Fruit fly (Drosophila melanogaster) whole organism, embryonic: ENCODE results near the gene scaf6.

Source experiments
- Atf-2 ChIP-seq: fragments of 200-800 bp; sonication (Bioruptor generic); optimal IDR thresholded peaks from 2 replicates; lab custom pipeline; 2016; ENCODE audit warnings: missing biosample characterization, missing genetic modification characterization
- Atf3 ChIP-seq: fragments of 200-800 bp; sonication (Bioruptor generic); optimal IDR thresholded peaks from 3 replicates; lab custom pipeline; 2016; ENCODE audit warnings: missing biosample characterization, missing genetic modification characterization
- Bdp1 ChIP-seq: fragments of 200-800 bp; sonication (Bioruptor generic); optimal IDR thresholded peaks from 3 replicates; lab custom pipeline; 2016; ENCODE audit warnings: missing biosample characterization, missing genetic modification characterization
- CG1024 ChIP-seq: fragments of 200-800 bp; sonication (Bioruptor generic); IDR thresholded peaks from 2 replicates; pipeline ENCODE4 v1.3.6; 2022; ENCODE audit warnings: missing biosample characterization, missing genetic modification characterization
- CG10431 ChIP-seq: fragments of 200-800 bp; sonication (Bioruptor generic); optimal IDR thresholded peaks from 3 replicates; lab custom pipeline; 2018; ENCODE audit warnings: missing biosample characterization, mild to moderate bottlenecking, missing genetic modification characterization
- CG10462 ChIP-seq: fragments of 200-800 bp; sonication (Bioruptor generic); optimal IDR thresholded peaks from 2 replicates; lab custom pipeline; 2016; ENCODE audit warnings: missing biosample characterization, missing genetic modification characterization
- CG10543 ChIP-seq: fragments of 200-800 bp; sonication (Bioruptor generic); optimal IDR thresholded peaks from 3 replicates; lab custom pipeline; 2017; ENCODE audit warnings: missing biosample characterization, mild to moderate bottlenecking, missing genetic modification characterization, moderate library complexity
- CG10959 ChIP-seq: fragments of 200-800 bp; sonication (Bioruptor generic); IDR thresholded peaks from 2 replicates; pipeline ENCODE4 v1.3.6; 2022; ENCODE audit warnings: missing biosample characterization, missing genetic modification characterization
- CG12104 ChIP-seq: fragments of 200-800 bp; sonication (Bioruptor generic); optimal IDR thresholded peaks from 3 replicates; lab custom pipeline; 2016; ENCODE audit warnings: missing biosample characterization, missing genetic modification characterization
- CG13296 ChIP-seq: fragments of 200-800 bp; sonication (Bioruptor generic); optimal IDR thresholded peaks from 3 replicates; lab custom pipeline; 2018; ENCODE audit warnings: missing biosample characterization, mild to moderate bottlenecking, missing genetic modification characterization
- CG17568 ChIP-seq: fragments of 200-800 bp; sonication (Bioruptor generic); optimal IDR thresholded peaks from 2 replicates; lab custom pipeline; 2018; ENCODE audit warnings: missing biosample characterization, mild to moderate bottlenecking, missing genetic modification characterization, moderate library complexity
- CG17612 ChIP-seq: fragments of 200-800 bp; sonication (Bioruptor generic); IDR thresholded peaks from 2 replicates; pipeline ENCODE4 v1.3.6; 2022; ENCODE audit warnings: missing biosample characterization, missing genetic modification characterization
- CG18262 ChIP-seq: fragments of 200-800 bp; optimal IDR thresholded peaks from 3 replicates; lab custom pipeline; 2019; ENCODE audit warnings: missing biosample characterization, mild to moderate bottlenecking, missing genetic modification characterization, moderate library complexity
- CG1832 ChIP-seq: fragments of 200-800 bp; sonication (Bioruptor generic); optimal IDR thresholded peaks from 2 replicates; lab custom pipeline; 2017; ENCODE audit warnings: missing biosample characterization, mild to moderate bottlenecking, missing genetic modification characterization, inconsistent platforms
- CG2120 ChIP-seq: fragments of 200-800 bp; sonication (Bioruptor generic); optimal IDR thresholded peaks from 3 replicates; lab custom pipeline; 2016; ENCODE audit warnings: missing biosample characterization, missing genetic modification characterization
- CG2129 ChIP-seq: fragments of 200-800 bp; sonication (Bioruptor generic); IDR thresholded peaks from 2 replicates; pipeline ENCODE4 v1.3.6; 2022; ENCODE audit warnings: missing biosample characterization, missing genetic modification characterization; ENCODE audit not compliant: partially characterized antibody
- CG2199 ChIP-seq: fragments of 200-800 bp; sonication (Bioruptor generic); IDR thresholded peaks from 3 replicates; pipeline ENCODE4 v1.3.6; 2022; ENCODE audit warnings: missing biosample characterization, missing genetic modification characterization
- CG2712 ChIP-seq: fragments of 200-800 bp; optimal IDR thresholded peaks from 3 replicates; lab custom pipeline; 2019; ENCODE audit warnings: missing biosample characterization, mild to moderate bottlenecking, missing genetic modification characterization, moderate library complexity
- CG31365 ChIP-seq: fragments of 200-800 bp; sonication (Bioruptor generic); optimal IDR thresholded peaks from 2 replicates; lab custom pipeline; 2018; ENCODE audit warnings: missing biosample characterization, mild to moderate bottlenecking, missing genetic modification characterization
- CG4617 ChIP-seq: fragments of 200-800 bp; sonication (Bioruptor generic); optimal IDR thresholded peaks from 3 replicates; lab custom pipeline; 2016; ENCODE audit warnings: missing biosample characterization, missing genetic modification characterization, borderline replicate concordance
- CG7745 ChIP-seq: fragments of 200-800 bp; sonication (Bioruptor generic); optimal IDR thresholded peaks from 2 replicates; lab custom pipeline; 2018; ENCODE audit warnings: missing biosample characterization, mild to moderate bottlenecking, missing genetic modification characterization, moderate library complexity
- CG7839 ChIP-seq: fragments of 200-800 bp; sonication (Bioruptor generic); optimal IDR thresholded peaks from 3 replicates; lab custom pipeline; 2018; ENCODE audit warnings: missing biosample characterization, mild to moderate bottlenecking, missing genetic modification characterization, moderate library complexity
- CG8290 ChIP-seq, 3 experiments: fragments of 200-800 bp; sonication (Bioruptor generic); optimal IDR thresholded peaks; 2 replicates each; lab custom pipeline; 2016 to 2019; ENCODE audit warnings: missing biosample characterization in 3 of 3, missing genetic modification characterization in 3 of 3, mild to moderate bottlenecking in 2 of 3, moderate library complexity in 1 of 3
- CG8388 ChIP-seq: fragments of 200-800 bp; sonication (Bioruptor generic); optimal IDR thresholded peaks from 2 replicates; lab custom pipeline; 2019; ENCODE audit warnings: missing biosample characterization, mild to moderate bottlenecking, missing genetic modification characterization, moderate library complexity
- CG9727 ChIP-seq: fragments of 200-800 bp; sonication (Bioruptor generic); optimal IDR thresholded peaks from 3 replicates; lab custom pipeline; 2017; ENCODE audit warnings: missing biosample characterization, mild to moderate bottlenecking, missing genetic modification characterization
- CrebB ChIP-seq: fragments of 200-800 bp; sonication (Bioruptor generic); optimal IDR thresholded peaks from 3 replicates; lab custom pipeline; 2018; ENCODE audit warnings: missing biosample characterization, mild to moderate bottlenecking, missing genetic modification characterization
- D19A ChIP-seq: fragments of 200-800 bp; optimal IDR thresholded peaks from 3 replicates; lab custom pipeline; 2019; ENCODE audit warnings: missing biosample characterization, mild to moderate bottlenecking, missing genetic modification characterization, moderate library complexity
- E2f1 ChIP-seq: fragments of 200-800 bp; sonication (Bioruptor generic); IDR thresholded peaks from 2 replicates; pipeline ENCODE4 v1.3.6; 2022; ENCODE audit warnings: missing biosample characterization, missing genetic modification characterization
- Elba2 ChIP-seq: fragments of 200-800 bp; sonication (Bioruptor generic); optimal IDR thresholded peaks from 3 replicates; lab custom pipeline; 2016; ENCODE audit warnings: missing biosample characterization, missing genetic modification characterization
- H15 ChIP-seq: fragments of 200-800 bp; sonication (Bioruptor generic); IDR thresholded peaks from 3 replicates; pipeline ENCODE4 v1.3.6; 2022; ENCODE audit warnings: missing biosample characterization, missing genetic modification characterization
- Hmr ChIP-seq: fragments of 200-800 bp; sonication (Bioruptor generic); optimal IDR thresholded peaks from 3 replicates; lab custom pipeline; 2017; ENCODE audit warnings: mild to moderate bottlenecking, missing biosample characterization, missing genetic modification reagents, missing genetic modification characterization
- Nf-YB ChIP-seq: fragments of 200-800 bp; sonication (Bioruptor generic); optimal IDR thresholded peaks from 3 replicates; lab custom pipeline; 2019; ENCODE audit warnings: missing biosample characterization, mild to moderate bottlenecking, missing genetic modification characterization, moderate library complexity
- Sry-δ ChIP-seq: fragments of 200-800 bp; sonication (Bioruptor generic); optimal IDR thresholded peaks from 2 replicates; lab custom pipeline; 2016; ENCODE audit warnings: missing biosample characterization, missing genetic modification characterization
- ap ChIP-seq: fragments of 200-800 bp; sonication (Bioruptor generic); IDR thresholded peaks from 2 replicates; pipeline ENCODE4 v1.3.6; 2022; ENCODE audit warnings: missing biosample characterization, missing genetic modification characterization
- chm ChIP-seq: fragments of 200-800 bp; sonication (Bioruptor generic); IDR thresholded peaks from 2 replicates; pipeline ENCODE4 v1.3.6; 2022; ENCODE audit warnings: missing biosample characterization, missing genetic modification characterization
- cwo ChIP-seq: fragments of 200-800 bp; sonication (Bioruptor generic); optimal IDR thresholded peaks from 3 replicates; lab custom pipeline; 2017; ENCODE audit warnings: missing biosample characterization, missing genetic modification characterization, mild to moderate bottlenecking, moderate library complexity, missing genetic modification reagents
- da ChIP-seq: fragments of 200-800 bp; sonication (Bioruptor generic); optimal IDR thresholded peaks from 2 replicates; lab custom pipeline; 2016; ENCODE audit warnings: missing biosample characterization, missing genetic modification characterization
- dati ChIP-seq: fragments of 200-800 bp; sonication (Bioruptor generic); IDR thresholded peaks from 2 replicates; pipeline ENCODE4 v1.3.6; 2022; ENCODE audit warnings: missing biosample characterization, missing genetic modification characterization
- grau ChIP-seq: fragments of 200-800 bp; optimal IDR thresholded peaks from 3 replicates; lab custom pipeline; 2019; ENCODE audit warnings: missing biosample characterization, mild to moderate bottlenecking, missing genetic modification characterization, moderate library complexity
- nau ChIP-seq: fragments of 200-800 bp; sonication (Bioruptor generic); optimal IDR thresholded peaks from 3 replicates; lab custom pipeline; 2017; ENCODE audit warnings: missing biosample characterization, mild to moderate bottlenecking, missing genetic modification characterization, missing genetic modification reagents
- rib ChIP-seq: fragments of 200-800 bp; sonication (Bioruptor generic); IDR thresholded peaks from 2 replicates; pipeline ENCODE4 v1.3.6; 2022; ENCODE audit warnings: missing biosample characterization, missing genetic modification characterization
- scrt ChIP-seq: fragments of 200-800 bp; sonication (Bioruptor generic); optimal IDR thresholded peaks from 2 replicates; lab custom pipeline; 2018; ENCODE audit warnings: missing biosample characterization, mild to moderate bottlenecking, missing genetic modification characterization, moderate library complexity
- tap ChIP-seq: fragments of 200-800 bp; optimal IDR thresholded peaks from 3 replicates; lab custom pipeline; 2019; ENCODE audit warnings: missing biosample characterization, mild to moderate bottlenecking, missing genetic modification characterization, moderate library complexity
- tup ChIP-seq: fragments of 200-800 bp; sonication (Bioruptor generic); optimal IDR thresholded peaks from 2 replicates; lab custom pipeline; 2016; ENCODE audit warnings: missing biosample characterization, mild to moderate bottlenecking, missing genetic modification characterization, moderate library complexity
- twi ChIP-seq: fragments of 200-800 bp; optimal IDR thresholded peaks from 2 replicates; lab custom pipeline; 2019; ENCODE audit warnings: missing biosample characterization, mild to moderate bottlenecking, missing genetic modification characterization, moderate library complexity
- unc-4 ChIP-seq: fragments of 200-800 bp; sonication (Bioruptor generic); IDR thresholded peaks from 2 replicates; pipeline ENCODE4 v1.3.6; 2022; ENCODE audit warnings: missing biosample characterization, missing genetic modification characterization; ENCODE audit not compliant: partially characterized antibody
- vvl ChIP-seq: fragments of 200-800 bp; sonication (Bioruptor generic); IDR thresholded peaks from 2 replicates; pipeline ENCODE4 v1.3.6; 2022; ENCODE audit warnings: missing biosample characterization, missing genetic modification characterization
- z ChIP-seq: fragments of 200-800 bp; sonication (Bioruptor generic); IDR thresholded peaks from 3 replicates; pipeline ENCODE4 v1.3.6; 2022; ENCODE audit warnings: missing biosample characterization, missing genetic modification characterization
- zen ChIP-seq: fragments of 200-800 bp; sonication (Bioruptor generic); optimal IDR thresholded peaks from 3 replicates; lab custom pipeline; 2018; ENCODE audit warnings: missing biosample characterization, mild to moderate bottlenecking, missing genetic modification characterization, moderate library complexity
- zf30C ChIP-seq: fragments of 200-800 bp; sonication (Bioruptor generic); optimal IDR thresholded peaks from 3 replicates; lab custom pipeline; 2018; ENCODE audit warnings: missing biosample characterization, mild to moderate bottlenecking, missing genetic modification characterization
- zfh2 ChIP-seq: fragments of 200-800 bp; sonication (Bioruptor generic); optimal IDR thresholded peaks from 2 replicates; lab custom pipeline; 2016; ENCODE audit warnings: missing biosample characterization, missing genetic modification characterization

scaf6 gene

dm6 chr3L:17024095-17024639 is 18.2 kb downstream of the scaf6 start, which contains the start of gene Fit2 (continued):
- TF ChIP-seq CG7745 (tag; lab: Kevin White, UChicago): no peak
- TF ChIP-seq Hmr (GFP tag; lab: Kevin White, UChicago): no peak
- no peak for TF ChIP-seq CG31365 (tag; lab: Kevin White, UChicago)
- no peak for TF ChIP-seq CG1832 (GFP tag; lab: Kevin White, UChicago)
- no peak for TF ChIP-seq Atf-2 (GFP tag; lab: Kevin White, UChicago)
- no peak for TF ChIP-seq CG1024
- no peak for TF ChIP-seq dati (GFP tag; lab: Robert Waterston, UW)
- TF ChIP-seq unc-4 (GFP tag; lab: Robert Waterston, UW): peak; percentile 93
- no peak for TF ChIP-seq CG13296 (GFP tag; lab: Kevin White, UChicago)
- TF ChIP-seq Bdp1 (GFP tag; lab: Kevin White, UChicago): no peak
- TF ChIP-seq tap (tag; lab: Kevin White, UChicago): no peak
- TF ChIP-seq CrebB: no peak
- TF ChIP-seq zen (tag; lab: Kevin White, UChicago): peak; percentile 11
- TF ChIP-seq tup (GFP tag; lab: Kevin White, UChicago): no peak
- TF ChIP-seq E2f1: no peak
- no peak for TF ChIP-seq D19A (tag; lab: Kevin White, UChicago)
- TF ChIP-seq CG9727 (GFP tag; lab: Kevin White, UChicago): no peak
- peak; percentile 33 for TF ChIP-seq CG4617 (GFP tag; lab: Kevin White, UChicago)
- no peak for TF ChIP-seq Nf-YB
- TF ChIP-seq CG10431 (GFP tag; lab: Kevin White, UChicago): no peak
- TF ChIP-seq zf30C (GFP tag; lab: Kevin White, UChicago): no peak
- no peak for TF ChIP-seq CG8388 (GFP tag; lab: Kevin White, UChicago)
- no peak for TF ChIP-seq CG2120 (GFP tag; lab: Kevin White, UChicago)
- no peak for TF ChIP-seq rib (GFP tag; lab: Robert Waterston, UW)
- no peak for TF ChIP-seq CG17568 (GFP tag; lab: Kevin White, UChicago)
- TF ChIP-seq CG18262 (tag; lab: Kevin White, UChicago): no peak
- no peak for TF ChIP-seq scrt (GFP tag; lab: Kevin White, UChicago)
- TF ChIP-seq CG12104 (GFP tag; lab: Kevin White, UChicago): no peak
- no peak for TF ChIP-seq da
- no peak for TF ChIP-seq CG2712 (tag; lab: Kevin White, UChicago)
- TF ChIP-seq chm (GFP tag; lab: Robert Waterston, UW): no peak
- TF ChIP-seq CG2199: no peak
- no peak for TF ChIP-seq zfh2
- no peak for TF ChIP-seq twi
- TF ChIP-seq CG7839: no peak
- no peak for TF ChIP-seq H15 (GFP tag; lab: Robert Waterston, UW)
- TF ChIP-seq Atf3: no peak
- TF ChIP-seq ap: no peak
- TF ChIP-seq CG10959 (GFP tag; lab: Robert Waterston, UW): no peak
- no peak for TF ChIP-seq CG10462 (GFP tag; lab: Kevin White, UChicago)
- TF ChIP-seq Elba2 (GFP tag; lab: Kevin White, UChicago): no peak
- TF ChIP-seq grau (tag; lab: Kevin White, UChicago): no peak
- no peak for TF ChIP-seq nau (GFP tag; lab: Kevin White, UChicago)
- peak; percentile 75 for TF ChIP-seq Sry-δ (GFP tag; lab: Kevin White, UChicago)
- TF ChIP-seq vvl (GFP tag; lab: Robert Waterston, UW): peak; percentile 26; the same call in 1 of the 2 replicates
- TF ChIP-seq CG2129 (GFP tag; lab: Robert Waterston, UW): peak; percentile 65
- no peak for TF ChIP-seq CG8290 (GFP tag; optimal IDR thresholded peaks at IDR 0.05; lab: Kevin White, UChicago)
- TF ChIP-seq CG8290 (tag; optimal IDR thresholded peaks at IDR 0.05; lab: Kevin White, UChicago): no peak
- no peak for TF ChIP-seq z (GFP tag; lab: Robert Waterston, UW)
- no peak for TF ChIP-seq CG17612 (GFP tag; lab: Robert Waterston, UW)
- TF ChIP-seq cwo (GFP tag; lab: Kevin White, UChicago): no peak
- no peak for TF ChIP-seq CG10543 (GFP tag; lab: Kevin White, UChicago)
